Worm (Caenorhabditis elegans): ENCODE results near the gene H12I13.1.
"Not testable (repeated sequence)": the region's sequence is repeated elsewhere in the genome, so short reads cannot be mapped to it uniquely, and the experiment has no call there.

H12I13.1 gene

DNA sequence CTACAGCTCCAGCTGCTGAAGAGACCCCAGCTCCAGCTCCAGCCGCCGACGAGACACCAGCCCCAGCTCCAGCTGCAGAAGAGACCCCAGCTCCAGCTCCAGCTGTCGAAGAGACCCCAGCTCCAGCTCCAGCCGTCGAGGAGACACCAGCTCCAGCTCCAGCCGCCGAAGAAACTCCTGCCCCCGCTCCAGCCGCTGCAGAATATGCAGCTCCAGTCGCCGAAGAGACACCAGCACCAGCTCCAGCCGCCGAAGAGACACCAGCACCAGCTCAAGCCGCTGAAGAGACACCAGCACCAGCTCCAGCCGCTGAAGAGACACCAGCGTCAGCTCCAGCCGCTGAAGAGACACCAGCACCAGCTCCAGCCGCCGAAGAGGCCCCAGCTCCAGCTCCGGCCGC lies 44.4 kb downstream of the H12I13.1 start:
- TF ChIP-seq Y55F3AM.14 (GFP tag; optimal IDR thresholded peaks at IDR 0.05) (no peak), ztf-1 (GFP tag; conservative IDR thresholded peaks at IDR 0.05) (no peak), snpc-4 (tag; optimal IDR thresholded peaks at IDR 0.05) (no peak), ama-1 (optimal IDR thresholded peaks at IDR 0.05) (no peak), nhr-129 (tag; optimal IDR thresholded peaks at IDR 0.05) (no peak), unc-39 (tag; optimal IDR thresholded peaks at IDR 0.05) (no peak), C34F6.9 (tag; optimal IDR thresholded peaks at IDR 0.05) (no peak), nhr-23 (tag; optimal IDR thresholded peaks at IDR 0.05) (no peak), elt-1 (tag; optimal IDR thresholded peaks at IDR 0.05) (no peak), ZK546.5 (tag; optimal IDR thresholded peaks at IDR 0.05) (no peak), ceh-82 (tag; optimal IDR thresholded peaks at IDR 0.05) (no peak), nhr-6 (tag; optimal IDR thresholded peaks at IDR 0.05) (no peak), mbf-1 (tag; optimal IDR thresholded peaks at IDR 0.05) (no peak), nhr-237 (tag; optimal IDR thresholded peaks at IDR 0.05) (no peak)

DNA sequence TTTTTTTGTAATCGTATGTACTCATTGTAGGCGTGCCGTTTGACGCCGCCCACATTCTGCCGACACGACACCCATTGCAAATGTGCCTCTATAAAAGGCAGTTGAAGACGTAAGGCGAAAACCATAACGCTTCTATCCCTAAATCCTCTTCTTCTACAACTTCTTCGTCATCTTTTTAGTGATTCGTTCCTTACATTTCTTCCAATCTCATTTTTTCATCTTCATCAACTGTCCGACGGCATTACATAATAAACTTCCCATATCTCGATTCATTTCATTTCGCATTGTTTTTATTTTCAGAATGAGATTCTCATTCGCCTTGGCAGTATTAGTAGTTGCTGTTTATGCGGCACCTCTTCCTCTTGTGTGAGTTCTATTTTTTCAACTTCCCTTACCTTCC lies 46.6 kb downstream of the H12I13.1 start, which contains the start of gene ZK84.1:
Gene ZK84.1, plus strand, starts transcription at position 301 of the 400 bp plus-strand sequence.
- TF ChIP-seq sma-9 (GFP tag; optimal IDR thresholded peaks at IDR 0.05) (no peak), sma-9 (tag; optimal IDR thresholded peaks at IDR 0.05) (no peak), lin-11 (tag; optimal IDR thresholded peaks at IDR 0.05) (no peak), C34F6.9 (tag; optimal IDR thresholded peaks at IDR 0.05) (no peak), unc-39 (tag; optimal IDR thresholded peaks at IDR 0.05) (no peak), lsy-2 (tag; optimal IDR thresholded peaks at IDR 0.05) (no peak), alr-1 (tag; optimal IDR thresholded peaks at IDR 0.05) (no peak), nhr-77 (tag; optimal IDR thresholded peaks at IDR 0.05) (no peak), mab-5 (tag; optimal IDR thresholded peaks at IDR 0.05) (no peak), nhr-25 (tag; optimal IDR thresholded peaks at IDR 0.05) (no peak), sma-3 (GFP tag; optimal IDR thresholded peaks at IDR 0.05) (no peak), R02D3.7 (tag; optimal IDR thresholded peaks at IDR 0.05) (no peak)

DNA sequence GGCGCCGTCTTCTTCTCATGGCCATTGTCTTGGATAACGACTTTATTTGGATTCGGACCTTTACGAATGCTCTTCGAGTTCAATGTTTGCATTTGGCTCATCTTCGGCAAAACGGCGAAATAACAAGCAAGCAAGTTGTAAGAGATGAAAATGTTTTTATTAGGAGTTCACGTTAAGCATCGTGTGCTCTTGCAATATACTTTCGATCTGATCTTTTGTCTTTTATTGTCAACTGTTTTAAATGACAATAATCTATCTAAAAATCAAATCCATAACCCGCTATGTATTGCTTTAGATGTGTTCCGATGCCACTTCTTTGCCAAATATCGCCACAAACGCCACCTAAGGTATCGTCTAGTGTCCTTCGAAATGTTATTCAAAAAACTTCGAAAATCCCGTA lies 50.6 kb downstream of the H12I13.1 start, which contains the start of gene ZK84.5:
Gene ZK84.5, minus strand, starts transcription at position 101 of the 400 bp plus-strand sequence.
- TF ChIP-seq elt-3 (tag; optimal IDR thresholded peaks at IDR 0.05), result no peak
- TF ChIP-seq nhr-21 (tag; optimal IDR thresholded peaks at IDR 0.05), result no peak
- TF ChIP-seq alr-1 (tag; optimal IDR thresholded peaks at IDR 0.05), result no peak
- no peak for TF ChIP-seq mab-5 (tag; optimal IDR thresholded peaks at IDR 0.05)
- TF ChIP-seq ceh-16 (tag; optimal IDR thresholded peaks at IDR 0.05), result no peak
- TF ChIP-seq mdl-1 (tag; optimal IDR thresholded peaks at IDR 0.05), result no peak
- no peak for TF ChIP-seq lsy-2 (tag; optimal IDR thresholded peaks at IDR 0.05)
- TF ChIP-seq nhr-6 (tag; optimal IDR thresholded peaks at IDR 0.05), result no peak
- no peak for TF ChIP-seq ZK546.5 (tag; optimal IDR thresholded peaks at IDR 0.05)
- TF ChIP-seq lin-11 (tag; optimal IDR thresholded peaks at IDR 0.05), result no peak
- no peak for TF ChIP-seq F13H6.1 (tag; optimal IDR thresholded peaks at IDR 0.05)
- TF ChIP-seq sem-4 (tag; optimal IDR thresholded peaks at IDR 0.05), result no peak

DNA sequence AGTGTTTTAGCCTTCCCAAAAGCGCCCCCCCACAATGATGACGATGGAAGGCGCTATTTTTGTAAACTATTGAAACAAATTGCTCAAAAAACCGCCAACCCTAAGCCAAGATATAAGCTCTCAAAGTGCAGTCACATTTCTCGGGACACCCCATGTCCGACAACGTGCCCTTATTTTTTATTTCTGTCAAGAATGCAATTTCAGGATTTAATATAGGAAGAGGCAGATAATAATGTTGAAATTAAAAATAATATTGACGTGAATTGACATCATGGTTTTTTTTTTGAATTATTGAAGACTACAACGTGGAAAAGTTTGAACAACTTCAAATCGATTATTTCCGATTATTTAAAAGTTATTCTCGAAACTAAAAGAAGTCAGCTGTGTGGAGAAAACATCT lies 52.9 kb downstream of the H12I13.1 start, which contains the start of gene ZK84.2:
Gene ZK84.2, plus strand, starts transcription at position 301 of the 400 bp plus-strand sequence.
- not testable (repeated sequence) for TF ChIP-seq lin-13 (GFP tag; optimal IDR thresholded peaks at IDR 0.05); lin-11 (tag; optimal IDR thresholded peaks at IDR 0.05); sem-4 (tag; optimal IDR thresholded peaks at IDR 0.05)

All from whole organism, L2 larva.